Fruit fly (Drosophila melanogaster) whole organism, embryonic: ENCODE results near the gene MFS9.
A peak's percentile ranks its signal among the peaks of the same experiment; 100 is the strongest.

Experiments
- CG1024 ChIP-seq: fragments of 200-800 bp; sonication (Bioruptor generic); IDR thresholded peaks from 2 replicates; pipeline ENCODE4 v1.3.6; 2022; ENCODE audit warnings: missing biosample characterization, missing genetic modification characterization
- CG10274 ChIP-seq: fragments of 200-800 bp; sonication (Bioruptor generic); optimal IDR thresholded peaks from 3 replicates; lab custom pipeline; 2017; ENCODE audit warnings: missing biosample characterization, mild to moderate bottlenecking, missing genetic modification characterization
- CG10366 ChIP-seq: fragments of 200-800 bp; sonication (Bioruptor generic); IDR thresholded peaks from 2 replicates; pipeline ENCODE4 v1.3.6; 2022; ENCODE audit warnings: missing biosample characterization, missing genetic modification characterization
- CG11085 ChIP-seq: fragments of 200-800 bp; sonication (Bioruptor generic); IDR thresholded peaks from 2 replicates; pipeline ENCODE4 v1.3.6; 2022; ENCODE audit warnings: missing biosample characterization, missing genetic modification characterization
- CG12236 ChIP-seq: fragments of 200-800 bp; sonication (Bioruptor generic); optimal IDR thresholded peaks from 2 replicates; lab custom pipeline; 2016; ENCODE audit warnings: missing biosample characterization, missing genetic modification characterization
- CG12769 ChIP-seq: fragments of 200-800 bp; sonication (Bioruptor generic); optimal IDR thresholded peaks from 2 replicates; lab custom pipeline; 2019; ENCODE audit warnings: missing biosample characterization, mild to moderate bottlenecking, missing genetic modification characterization, moderate library complexity
- CG13123 ChIP-seq: fragments of 200-800 bp; sonication (Bioruptor generic); optimal IDR thresholded peaks from 2 replicates; lab custom pipeline; 2016; ENCODE audit warnings: missing biosample characterization, missing genetic modification characterization
- CG15696 ChIP-seq: fragments of 200-800 bp; sonication (Bioruptor generic); optimal IDR thresholded peaks from 2 replicates; lab custom pipeline; 2019; ENCODE audit warnings: missing biosample characterization, mild to moderate bottlenecking, missing genetic modification characterization, moderate library complexity
- CG1603 ChIP-seq: fragments of 200-800 bp; sonication (Bioruptor generic); optimal IDR thresholded peaks from 2 replicates; lab custom pipeline; 2019; ENCODE audit warnings: missing biosample characterization, mild to moderate bottlenecking, missing genetic modification characterization, moderate library complexity
- CG1792 ChIP-seq: fragments of 200-800 bp; sonication (Bioruptor generic); optimal IDR thresholded peaks from 2 replicates; lab custom pipeline; 2016; ENCODE audit warnings: missing biosample characterization, missing genetic modification characterization
- CG30020 ChIP-seq: fragments of 200-800 bp; optimal IDR thresholded peaks from 2 replicates; lab custom pipeline; 2019; ENCODE audit warnings: missing biosample characterization, mild to moderate bottlenecking, missing genetic modification characterization, moderate library complexity
- CG34224 ChIP-seq: fragments of 200-800 bp; sonication (Bioruptor generic); IDR thresholded peaks from 3 replicates; pipeline ENCODE4 v1.3.6; 2022; ENCODE audit warnings: missing biosample characterization, missing genetic modification characterization; ENCODE audit not compliant: partially characterized antibody
- CG34376 ChIP-seq: fragments of 200-800 bp; sonication (Bioruptor generic); optimal IDR thresholded peaks from 2 replicates; lab custom pipeline; 2018; ENCODE audit warnings: missing biosample characterization, mild to moderate bottlenecking, missing genetic modification characterization
- CG6254 ChIP-seq: fragments of 200-800 bp; sonication (Bioruptor generic); optimal IDR thresholded peaks from 3 replicates; lab custom pipeline; 2017; ENCODE audit warnings: mild to moderate bottlenecking, missing biosample characterization, missing genetic modification reagents, missing genetic modification characterization
- CG6854 ChIP-seq: fragments of 200-800 bp; sonication (Bioruptor generic); optimal IDR thresholded peaks from 3 replicates; lab custom pipeline; 2017; ENCODE audit warnings: missing biosample characterization, mild to moderate bottlenecking, missing genetic modification characterization
- CG8359 ChIP-seq: fragments of 200-800 bp; sonication (Bioruptor generic); optimal IDR thresholded peaks from 2 replicates; lab custom pipeline; 2017; ENCODE audit warnings: missing biosample characterization, mild to moderate bottlenecking, missing genetic modification characterization, borderline replicate concordance
- CG8765 ChIP-seq: fragments of 200-800 bp; sonication (Bioruptor generic); IDR thresholded peaks from 2 replicates; pipeline ENCODE4 v1.3.6; 2022; ENCODE audit warnings: missing biosample characterization, missing genetic modification characterization
- CTCF ChIP-seq: fragments of 200-800 bp; sonication (Bioruptor generic); optimal IDR thresholded peaks from 2 replicates; lab custom pipeline; 2017; ENCODE audit warnings: missing biosample characterization, mild to moderate bottlenecking, missing genetic modification characterization, moderate library complexity
- Deaf1 ChIP-seq: fragments of 200-800 bp; optimal IDR thresholded peaks from 3 replicates; lab custom pipeline; 2019; ENCODE audit warnings: missing biosample characterization, mild to moderate bottlenecking, missing genetic modification characterization, moderate library complexity
- Elba2 ChIP-seq: fragments of 200-800 bp; sonication (Bioruptor generic); optimal IDR thresholded peaks from 3 replicates; lab custom pipeline; 2016; ENCODE audit warnings: missing biosample characterization, missing genetic modification characterization
- Hr78 ChIP-seq, 2 experiments: fragments of 200-800 bp in 1 of 2; fragments of >200 bp in 1 of 2; sonication (Bioruptor generic) in 1 of 2; optimal IDR thresholded peaks; 2 replicates each; lab custom pipeline; 2017 to 2019; ENCODE audit warnings: missing biosample characterization in 2 of 2, missing genetic modification characterization in 2 of 2, mild to moderate bottlenecking in 1 of 2, moderate library complexity in 1 of 2
- Hsf ChIP-seq: fragments of 200-800 bp; sonication (Bioruptor generic); optimal IDR thresholded peaks from 3 replicates; lab custom pipeline; 2016; ENCODE audit warnings: missing biosample characterization, missing genetic modification characterization
- Jarid2 ChIP-seq: fragments of 200-800 bp; sonication (Bioruptor generic); optimal IDR thresholded peaks from 3 replicates; lab custom pipeline; 2017; ENCODE audit warnings: mild to moderate bottlenecking, missing biosample characterization, missing genetic modification reagents, missing genetic modification characterization
- Mes4 ChIP-seq: fragments of 200-800 bp; sonication (Bioruptor generic); optimal IDR thresholded peaks from 2 replicates; lab custom pipeline; 2016; ENCODE audit warnings: missing biosample characterization, missing genetic modification characterization
- Neu2 ChIP-seq: fragments of 200-800 bp; sonication (Bioruptor generic); optimal IDR thresholded peaks from 3 replicates; lab custom pipeline; 2016; ENCODE audit warnings: missing biosample characterization, missing genetic modification characterization, borderline replicate concordance
- NfI ChIP-seq: fragments of 200-800 bp; sonication (Bioruptor generic); optimal IDR thresholded peaks from 3 replicates; lab custom pipeline; 2018; ENCODE audit warnings: missing biosample characterization, mild to moderate bottlenecking, missing genetic modification characterization, moderate library complexity
- Pdp1 ChIP-seq, 2 experiments: fragments of 200-800 bp; sonication (Bioruptor generic); optimal IDR thresholded peaks; 3 replicates each; lab custom pipeline; 2016; ENCODE audit warnings: missing biosample characterization in 2 of 2, missing genetic modification characterization in 2 of 2, mild to moderate bottlenecking in 1 of 2, moderate library complexity in 1 of 2
- Scr ChIP-seq: fragments of 200-800 bp; sonication (Bioruptor generic); IDR thresholded peaks from 2 replicates; pipeline ENCODE4 v1.3.6; 2022; ENCODE audit warnings: missing biosample characterization, missing genetic modification characterization; ENCODE audit not compliant: partially characterized antibody
- Vsx1 ChIP-seq: fragments of 200-800 bp; sonication (Bioruptor generic); optimal IDR thresholded peaks from 2 replicates; lab custom pipeline; 2017; ENCODE audit warnings: missing biosample characterization, mild to moderate bottlenecking, missing genetic modification characterization, missing genetic modification reagents
- bowl ChIP-seq: fragments of 200-800 bp; sonication (Bioruptor generic); IDR thresholded peaks from 2 replicates; pipeline ENCODE4 v1.3.6; 2022; ENCODE audit warnings: missing biosample characterization, missing genetic modification characterization
- bsh ChIP-seq, 2 experiments: fragments of 200-800 bp; sonication (Bioruptor generic); optimal IDR thresholded peaks; 2 replicates each; lab custom pipeline; 2017 to 2018; ENCODE audit warnings: mild to moderate bottlenecking in 2 of 2, missing biosample characterization in 2 of 2, missing genetic modification characterization in 2 of 2, moderate library complexity in 1 of 2
- chif ChIP-seq, 2 experiments: fragments of 200-800 bp; sonication (Bioruptor generic); optimal IDR thresholded peaks; 3 replicates each; lab custom pipeline; 2016; ENCODE audit warnings: missing biosample characterization in 2 of 2, missing genetic modification characterization in 2 of 2
- cwo ChIP-seq: fragments of 200-800 bp; sonication (Bioruptor generic); optimal IDR thresholded peaks from 3 replicates; lab custom pipeline; 2017; ENCODE audit warnings: missing biosample characterization, missing genetic modification characterization, mild to moderate bottlenecking, moderate library complexity, missing genetic modification reagents
- da ChIP-seq: fragments of 200-800 bp; sonication (Bioruptor generic); optimal IDR thresholded peaks from 2 replicates; lab custom pipeline; 2016; ENCODE audit warnings: missing biosample characterization, missing genetic modification characterization
- dmrt11E ChIP-seq: fragments of 200-800 bp; sonication (Bioruptor generic); optimal IDR thresholded peaks from 3 replicates; lab custom pipeline; 2018; ENCODE audit warnings: missing biosample characterization, mild to moderate bottlenecking, missing genetic modification characterization, moderate library complexity
- ems ChIP-seq: fragments of 200-800 bp; sonication (Bioruptor generic); optimal IDR thresholded peaks from 3 replicates; lab custom pipeline; 2016; ENCODE audit warnings: missing biosample characterization, missing genetic modification characterization
- exex ChIP-seq: fragments of 200-800 bp; sonication (Bioruptor generic); optimal IDR thresholded peaks from 4 replicates; lab custom pipeline; 2018; ENCODE audit warnings: missing biosample characterization, mild to moderate bottlenecking, missing genetic modification characterization, moderate library complexity
- fd102C ChIP-seq: fragments of 200-800 bp; sonication (Bioruptor generic); optimal IDR thresholded peaks from 2 replicates; lab custom pipeline; 2018; ENCODE audit warnings: missing biosample characterization, mild to moderate bottlenecking, missing genetic modification characterization, moderate library complexity
- gcm ChIP-seq: fragments of 200-800 bp; sonication (Bioruptor generic); optimal IDR thresholded peaks from 2 replicates; lab custom pipeline; 2019; ENCODE audit warnings: missing biosample characterization, mild to moderate bottlenecking, missing genetic modification characterization, moderate library complexity
- her ChIP-seq: fragments of 200-800 bp; sonication (Bioruptor generic); optimal IDR thresholded peaks from 2 replicates; lab custom pipeline; 2016; ENCODE audit warnings: missing biosample characterization, missing genetic modification characterization
- inv ChIP-seq: fragments of 200-800 bp; sonication (Bioruptor generic); IDR thresholded peaks from 2 replicates; pipeline ENCODE4 v1.3.6; 2022; ENCODE audit warnings: missing biosample characterization, missing genetic modification characterization; ENCODE audit not compliant: partially characterized antibody
- ken ChIP-seq: fragments of 200-800 bp; sonication (Bioruptor generic); IDR thresholded peaks from 3 replicates; pipeline ENCODE4 v1.3.6; 2022; ENCODE audit warnings: missing biosample characterization, missing genetic modification characterization
- nerfin-2 ChIP-seq: fragments of 200-800 bp; sonication (Bioruptor generic); IDR thresholded peaks from 2 replicates; pipeline ENCODE4 v1.3.6; 2022; ENCODE audit warnings: missing biosample characterization, missing genetic modification characterization; ENCODE audit not compliant: partially characterized antibody
- onecut ChIP-seq: fragments of 200-800 bp; sonication (Bioruptor generic); IDR thresholded peaks from 2 replicates; pipeline ENCODE4 v1.3.6; 2022; ENCODE audit warnings: missing biosample characterization, missing genetic modification characterization
- phol ChIP-seq: fragments of 200-800 bp; sonication (Bioruptor generic); optimal IDR thresholded peaks from 3 replicates; lab custom pipeline; 2018; ENCODE audit warnings: missing biosample characterization, mild to moderate bottlenecking, missing genetic modification characterization, moderate library complexity
- pnt ChIP-seq: fragments of 200-800 bp; sonication (Bioruptor generic); optimal IDR thresholded peaks from 3 replicates; lab custom pipeline; 2016; ENCODE audit warnings: missing biosample characterization, missing genetic modification characterization
- sim ChIP-seq: fragments of 200-800 bp; sonication (Bioruptor generic); IDR thresholded peaks from 2 replicates; pipeline ENCODE4 v1.3.6; 2022; ENCODE audit warnings: missing biosample characterization, missing genetic modification characterization
- unc-4 ChIP-seq: fragments of 200-800 bp; sonication (Bioruptor generic); IDR thresholded peaks from 2 replicates; pipeline ENCODE4 v1.3.6; 2022; ENCODE audit warnings: missing biosample characterization, missing genetic modification characterization; ENCODE audit not compliant: partially characterized antibody

The MFS9 gene

DNA sequence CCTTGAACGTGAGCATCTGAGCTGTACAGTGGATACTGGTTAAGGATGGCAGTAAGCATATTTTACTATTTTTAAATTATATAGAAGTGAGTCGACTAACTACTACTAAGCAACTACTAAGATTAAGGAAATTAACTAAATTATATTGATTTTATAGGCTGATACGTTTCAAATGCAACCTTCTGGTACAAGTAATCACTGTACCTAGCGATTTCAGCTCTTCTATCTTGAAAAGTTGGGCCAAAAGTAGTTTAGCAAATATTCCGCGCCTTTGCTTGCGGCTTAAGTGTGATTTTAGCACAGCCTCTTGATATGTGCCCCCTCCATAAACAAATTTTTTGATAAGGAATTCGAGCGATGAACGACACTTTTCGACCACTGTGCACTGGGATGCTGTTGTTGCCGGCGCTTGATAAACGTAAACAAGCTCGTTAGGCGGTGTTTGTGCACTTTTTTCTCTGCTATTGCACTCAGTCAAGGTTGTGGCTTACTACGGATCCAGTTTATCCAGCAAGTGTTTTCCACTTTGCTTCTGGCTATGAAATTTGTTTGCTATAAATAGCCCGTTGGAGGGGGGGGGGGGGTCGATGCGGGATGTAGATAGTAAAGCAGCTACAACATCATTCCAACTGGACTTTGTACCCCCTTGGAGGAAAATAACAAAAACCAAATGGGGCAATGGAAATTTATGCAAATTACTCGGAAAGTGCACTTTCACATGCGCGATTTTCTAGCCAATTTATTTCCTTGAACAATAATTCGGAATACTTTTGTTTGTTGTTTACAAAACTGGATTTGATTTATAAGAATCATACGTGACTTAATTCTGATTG lies 44.2 kb upstream of the MFS9 start (continued):
- TF ChIP-seq inv (no peak), Pdp1 (GFP tag; optimal IDR thresholded peaks at IDR 0.05; lab: Kevin White, UChicago) (peak in 1 of 2 experiments; percentile 1), CG13123 (GFP tag; lab: Kevin White, UChicago) (no peak), CG6254 (GFP tag; lab: Kevin White, UChicago) (peak; percentile 29), da (no peak), onecut (GFP tag; lab: Robert Waterston, UW) (no peak; the same call in 1 of the 2 replicates), fd102C (GFP tag; lab: Kevin White, UChicago) (no peak), CG34224 (GFP tag; lab: Robert Waterston, UW) (no peak), CG8359 (GFP tag; lab: Kevin White, UChicago) (no peak), CTCF (GFP tag; lab: Kevin White, UChicago) (no peak), CG30020 (tag; lab: Kevin White, UChicago) (no peak), CG8765 (GFP tag; lab: Robert Waterston, UW) (peak; percentile 50; the same call in 1 of the 2 replicates), CG6854 (GFP tag; lab: Kevin White, UChicago) (no peak), phol (tag; lab: Kevin White, UChicago) (peak; percentile 60), chif (GFP tag; optimal IDR thresholded peaks at IDR 0.05; lab: Kevin White, UChicago) (no peak), cwo (GFP tag; lab: Kevin White, UChicago) (peak; percentile 78), ken (GFP tag; lab: Robert Waterston, UW) (no peak), CG10366 (peak; percentile 69), bsh (GFP tag; optimal IDR thresholded peaks at IDR 0.05; lab: Kevin White, UChicago) (peak; percentile 15 to 78), nerfin-2 (GFP tag; lab: Robert Waterston, UW) (0 out of 2 replicates have a peak, but pooled peaks have one; percentile 19), pnt (no peak), CG1603 (no peak), Elba2 (GFP tag; lab: Kevin White, UChicago) (no peak), Deaf1 (tag; lab: Kevin White, UChicago) (peak; percentile 31), gcm (no peak), dmrt11E (tag; lab: Kevin White, UChicago) (no peak), Hsf (GFP tag; lab: Kevin White, UChicago) (peak; percentile 54), Jarid2 (GFP tag; lab: Kevin White, UChicago) (peak; percentile 8), exex (tag; lab: Kevin White, UChicago) (no peak), CG15696 (tag; lab: Kevin White, UChicago) (peak; percentile 11), CG34376 (GFP tag; lab: Kevin White, UChicago) (no peak), ems (no peak), CG11085 (peak; percentile 30; the same call in 1 of the 2 replicates), sim (GFP tag; lab: Robert Waterston, UW) (no peak), Vsx1 (no peak), CG1024 (GFP tag; lab: Robert Waterston, UW) (peak; percentile 11; the same call in 1 of the 2 replicates), Neu2 (no peak), CG12769 (no peak), Hr78 (GFP tag; optimal IDR thresholded peaks at IDR 0.05; lab: Kevin White, UChicago) (no peak), Mes4 (GFP tag; lab: Kevin White, UChicago) (no peak), CG12236 (GFP tag; lab: Kevin White, UChicago) (no peak), CG1792 (GFP tag; lab: Kevin White, UChicago) (peak; percentile 4), CG10274 (no peak), her (GFP tag; lab: Kevin White, UChicago) (no peak), Scr (GFP tag; lab: Robert Waterston, UW) (no peak), NfI (peak; percentile 21), unc-4 (GFP tag; lab: Robert Waterston, UW) (no peak), bowl (peak; percentile 43; the same call in 1 of the 2 replicates)
